Fruit fly (Drosophila melanogaster) whole organism, pupa: ENCODE measurements around the gene CG13309.

Experiments
- CG10348 ChIP-seq: fragments of 200-800 bp; sonication (Bioruptor generic); IDR thresholded peaks from 2 replicates; pipeline ENCODE4 v1.3.6; 2022; ENCODE audit warnings: missing biosample characterization, missing genetic modification characterization
- CG12605 ChIP-seq: fragments of 200-800 bp; sonication (Bioruptor generic); IDR thresholded peaks from 2 replicates; pipeline ENCODE4 v1.3.6; 2022; ENCODE audit warnings: missing biosample characterization, missing genetic modification characterization
- CG13204 ChIP-seq: fragments of 200-800 bp; sonication (Bioruptor generic); optimal IDR thresholded peaks from 2 replicates; lab custom pipeline; 2018; ENCODE audit warnings: missing biosample characterization, mild to moderate bottlenecking, missing genetic modification characterization, moderate library complexity
- CG14655 ChIP-seq: fragments of 200-800 bp; sonication (Bioruptor generic); optimal IDR thresholded peaks from 3 replicates; lab custom pipeline; 2017; ENCODE audit warnings: mild to moderate bottlenecking, missing biosample characterization, missing genetic modification reagents, missing genetic modification characterization
- CG15710 ChIP-seq: fragments of 200-800 bp; sonication (Bioruptor generic); optimal IDR thresholded peaks from 2 replicates; lab custom pipeline; 2018; ENCODE audit warnings: missing biosample characterization, mild to moderate bottlenecking, missing genetic modification characterization, moderate library complexity
- CG17806 ChIP-seq: fragments of 200-800 bp; sonication (Bioruptor generic); optimal IDR thresholded peaks from 2 replicates; lab custom pipeline; 2018; ENCODE audit warnings: missing biosample characterization, mild to moderate bottlenecking, missing genetic modification characterization, moderate library complexity
- CG32121 ChIP-seq: fragments of 200-800 bp; sonication (Bioruptor generic); IDR thresholded peaks from 2 replicates; pipeline ENCODE4 v1.3.6; 2022; ENCODE audit warnings: missing biosample characterization, missing genetic modification characterization
- CG34367 ChIP-seq: fragments of 200-800 bp; sonication (Bioruptor generic); optimal IDR thresholded peaks from 2 replicates; lab custom pipeline; 2018; ENCODE audit warnings: missing biosample characterization, mild to moderate bottlenecking, missing genetic modification characterization
- CG4496 ChIP-seq: fragments of 200-800 bp; sonication (Bioruptor generic); IDR thresholded peaks from 3 replicates; pipeline ENCODE4 v1.3.6; 2022; ENCODE audit warnings: missing biosample characterization, missing genetic modification characterization
- CG8159 ChIP-seq: fragments of 200-800 bp; sonication (Bioruptor generic); optimal IDR thresholded peaks from 3 replicates; lab custom pipeline; 2018; ENCODE audit warnings: missing biosample characterization, mild to moderate bottlenecking, missing genetic modification characterization, moderate library complexity
- CG8301 ChIP-seq: fragments of 200-800 bp; sonication (Bioruptor generic); optimal IDR thresholded peaks from 2 replicates; lab custom pipeline; 2018; ENCODE audit warnings: missing biosample characterization, mild to moderate bottlenecking, missing genetic modification characterization
- CG9948 ChIP-seq: fragments of 200-800 bp; sonication (Bioruptor generic); optimal IDR thresholded peaks from 2 replicates; lab custom pipeline; 2018; ENCODE audit warnings: missing biosample characterization, mild to moderate bottlenecking, missing genetic modification characterization, moderate library complexity
- D1 ChIP-seq: fragments of 200-800 bp; sonication (Bioruptor generic); optimal IDR thresholded peaks from 2 replicates; lab custom pipeline; 2018; ENCODE audit warnings: missing biosample characterization, mild to moderate bottlenecking, missing genetic modification characterization, moderate library complexity
- EcR ChIP-seq: fragments of 200-800 bp; sonication (Bioruptor generic); optimal IDR thresholded peaks from 3 replicates; lab custom pipeline; 2019; ENCODE audit warnings: missing biosample characterization, missing genetic modification characterization, mild to moderate bottlenecking, moderate library complexity, missing genetic modification reagents
- Ets98B ChIP-seq: fragments of 200-800 bp; sonication (Bioruptor generic); IDR thresholded peaks from 2 replicates; pipeline ENCODE4 v1.3.6; 2022; ENCODE audit warnings: missing biosample characterization, missing genetic modification characterization
- Pif1A ChIP-seq: fragments of 200-800 bp; sonication (Bioruptor generic); optimal IDR thresholded peaks from 3 replicates; lab custom pipeline; 2016; ENCODE audit warnings: missing biosample characterization, missing genetic modification characterization
- Pif1B ChIP-seq: fragments of 200-800 bp; sonication (Bioruptor generic); optimal IDR thresholded peaks from 3 replicates; lab custom pipeline; 2016; ENCODE audit warnings: missing biosample characterization, missing genetic modification characterization
- Snoo ChIP-seq: fragments of 200-800 bp; sonication (Bioruptor generic); optimal IDR thresholded peaks from 3 replicates; lab custom pipeline; 2017; ENCODE audit warnings: missing biosample characterization, mild to moderate bottlenecking, missing genetic modification characterization, inconsistent platforms
- fd96Ca ChIP-seq: fragments of 200-800 bp; sonication (Bioruptor generic); IDR thresholded peaks from 3 replicates; pipeline ENCODE4 v1.3.6; 2022; ENCODE audit warnings: missing biosample characterization, missing genetic modification characterization
- gl ChIP-seq: fragments of 200-800 bp; sonication (Bioruptor generic); optimal IDR thresholded peaks from 2 replicates; lab custom pipeline; 2018; ENCODE audit warnings: missing biosample characterization, mild to moderate bottlenecking, missing genetic modification characterization
- rn ChIP-seq: fragments of 200-800 bp; sonication (Bioruptor generic); IDR thresholded peaks from 2 replicates; pipeline ENCODE4 v1.3.6; 2022; ENCODE audit warnings: missing biosample characterization, missing genetic modification characterization

Gene CG13309

dm6 chr3L:8821708-8822660 lies 11.8 kb downstream of the CG13309 start:
- peak; percentile 76 for TF ChIP-seq CG32121 (GFP tag; lab: Robert Waterston, UW)
- peak; percentile 76; the same call in 2 of the 3 replicates for TF ChIP-seq fd96Ca
- no peak for TF ChIP-seq CG10348 (GFP tag; lab: Robert Waterston, UW)
- TF ChIP-seq rn (GFP tag; lab: Robert Waterston, UW), result peak; percentile 73; the same call in 1 of the 2 replicates
- TF ChIP-seq Pif1B (GFP tag; lab: Kevin White, UChicago), result peak; percentile 86
- TF ChIP-seq CG8301 (tag; lab: Kevin White, UChicago), result peak; percentile 89
- TF ChIP-seq CG9948 (tag; lab: Kevin White, UChicago), result peak; percentile 93
- peak; percentile 75 for TF ChIP-seq D1 (tag; lab: Kevin White, UChicago)
- TF ChIP-seq CG15710 (tag; lab: Kevin White, UChicago), result peak; percentile 95
- TF ChIP-seq CG4496, result peak; percentile 92
- TF ChIP-seq CG13204 (GFP tag; lab: Kevin White, UChicago), result peak; percentile 90
- peak; percentile 83 for TF ChIP-seq CG12605
- peak; percentile 98 for TF ChIP-seq CG17806 (tag; lab: Kevin White, UChicago)
- peak; percentile 88 for TF ChIP-seq CG34367 (tag; lab: Kevin White, UChicago)
- TF ChIP-seq gl (tag; lab: Kevin White, UChicago), result peak; percentile 93
- peak; percentile 86 for TF ChIP-seq Ets98B (GFP tag; lab: Robert Waterston, UW)
- peak; percentile 91 for TF ChIP-seq CG8159 (tag; lab: Kevin White, UChicago)
- peak; percentile 93 for TF ChIP-seq Pif1A (GFP tag; lab: Kevin White, UChicago)
- TF ChIP-seq Snoo, result peak; percentile 77
- TF ChIP-seq EcR (GFP tag; lab: Kevin White, UChicago), result peak; percentile 56
- TF ChIP-seq CG14655 (GFP tag; lab: Kevin White, UChicago), result peak; percentile 81
- TF ChIP-seq, all 21 proteins: peak for 20

- no peak for TF ChIP-seq gl (tag; lab: Kevin White, UChicago)
- TF ChIP-seq Pif1B (GFP tag; lab: Kevin White, UChicago), result no peak
- no peak for TF ChIP-seq CG12605
- TF ChIP-seq CG9948 (tag; lab: Kevin White, UChicago), result no peak
- no peak for TF ChIP-seq Snoo
- no peak for TF ChIP-seq Ets98B (GFP tag; lab: Robert Waterston, UW)
- no peak for TF ChIP-seq Pif1A (GFP tag; lab: Kevin White, UChicago)
- TF ChIP-seq EcR (GFP tag; lab: Kevin White, UChicago), result peak; percentile 81
- no peak for TF ChIP-seq CG4496
- 0 out of 3 replicates have a peak, but pooled peaks have one; percentile 8 for TF ChIP-seq fd96Ca
- no peak for TF ChIP-seq rn (GFP tag; lab: Robert Waterston, UW)
- TF ChIP-seq CG10348 (GFP tag; lab: Robert Waterston, UW), result no peak
- no peak for TF ChIP-seq CG34367 (tag; lab: Kevin White, UChicago)
- TF ChIP-seq CG13204 (GFP tag; lab: Kevin White, UChicago), result peak; percentile 60
- no peak for TF ChIP-seq CG32121 (GFP tag; lab: Robert Waterston, UW)
- TF ChIP-seq CG15710 (tag; lab: Kevin White, UChicago), result no peak
- no peak for TF ChIP-seq D1 (tag; lab: Kevin White, UChicago)
- no peak for TF ChIP-seq CG17806 (tag; lab: Kevin White, UChicago)
- no peak for TF ChIP-seq CG8301 (tag; lab: Kevin White, UChicago)
- TF ChIP-seq, all 21 proteins: peak for 3
Observed at dm6 chr3L:8822881-8823435, 12.8 kb downstream of the CG13309 start.

- TF ChIP-seq CG4496 (peak; percentile 76; the same call in 2 of the 3 replicates), CG12605 (peak; percentile 42; the same call in 1 of the 2 replicates), Pif1B (GFP tag; lab: Kevin White, UChicago) (peak; percentile 68), rn (GFP tag; lab: Robert Waterston, UW) (peak; percentile 27; the same call in 1 of the 2 replicates), gl (tag; lab: Kevin White, UChicago) (peak; percentile 26), CG10348 (GFP tag; lab: Robert Waterston, UW) (no peak), CG34367 (tag; lab: Kevin White, UChicago) (peak; percentile 84), EcR (GFP tag; lab: Kevin White, UChicago) (peak; percentile 40), Ets98B (GFP tag; lab: Robert Waterston, UW) (no peak), D1 (tag; lab: Kevin White, UChicago) (peak; percentile 22), CG9948 (tag; lab: Kevin White, UChicago) (peak; percentile 75), Pif1A (GFP tag; lab: Kevin White, UChicago) (peak; percentile 47), Snoo (peak; percentile 53), CG17806 (tag; lab: Kevin White, UChicago) (peak; percentile 68), CG15710 (tag; lab: Kevin White, UChicago) (peak; percentile 84), CG8159 (tag; lab: Kevin White, UChicago) (peak; percentile 84), fd96Ca (0 out of 3 replicates have a peak, but pooled peaks have one; percentile 5), CG32121 (GFP tag; lab: Robert Waterston, UW) (no peak), CG13204 (GFP tag; lab: Kevin White, UChicago) (peak; percentile 77), CG8301 (tag; lab: Kevin White, UChicago) (peak; percentile 28), CG14655 (GFP tag; lab: Kevin White, UChicago) (peak; percentile 68)
- TF ChIP-seq, all 21 proteins: peak for 18
Observed at dm6 chr3L:8823730-8824374, 13.7 kb downstream of the CG13309 start.
